Fruit fly (Drosophila melanogaster) whole organism, embryonic: ENCODE results near the gene SamDC.

Source experiments
- Awh ChIP-seq: fragments of 200-800 bp; sonication (Bioruptor generic); IDR thresholded peaks from 2 replicates; pipeline ENCODE4, ENCODE4 v1.3.6; 2022; ENCODE audit warnings: missing biosample characterization, missing genetic modification characterization
- B-H2 ChIP-seq: fragments of 200-800 bp; sonication (Bioruptor generic); optimal IDR thresholded peaks from 2 replicates; lab custom pipeline; 2018; ENCODE audit warnings: missing biosample characterization, mild to moderate bottlenecking, missing genetic modification characterization
- Bdp1 ChIP-seq: fragments of 200-800 bp; sonication (Bioruptor generic); optimal IDR thresholded peaks from 3 replicates; lab custom pipeline; 2016; ENCODE audit warnings: missing biosample characterization, missing genetic modification characterization
- Bgb ChIP-seq: fragments of 200-800 bp; sonication (Bioruptor generic); IDR thresholded peaks from 2 replicates; pipeline ENCODE4 v1.3.6; 2022; ENCODE audit warnings: missing biosample characterization, missing genetic modification characterization; ENCODE audit not compliant: partially characterized antibody
- CG11398 ChIP-seq: fragments of 200-800 bp; sonication (Bioruptor generic); optimal IDR thresholded peaks from 2 replicates; lab custom pipeline; 2016; ENCODE audit warnings: missing biosample characterization, missing genetic modification characterization
- CG16815 ChIP-seq: fragments of 200-800 bp; sonication (Bioruptor generic); optimal IDR thresholded peaks from 3 replicates; lab custom pipeline; 2017; ENCODE audit warnings: missing biosample characterization, mild to moderate bottlenecking, missing genetic modification characterization
- CG16863 ChIP-seq: fragments of 200-800 bp; sonication (Bioruptor generic); optimal IDR thresholded peaks from 3 replicates; lab custom pipeline; 2016; ENCODE audit warnings: missing biosample characterization, missing genetic modification characterization
- CG17802 ChIP-seq: fragments of 200-800 bp; sonication (Bioruptor generic); optimal IDR thresholded peaks from 2 replicates; lab custom pipeline; 2018; ENCODE audit warnings: missing biosample characterization, mild to moderate bottlenecking, missing genetic modification characterization, moderate library complexity
- CG17912 ChIP-seq: fragments of 200-800 bp; sonication (Bioruptor generic); optimal IDR thresholded peaks from 2 replicates; lab custom pipeline; 2018; ENCODE audit warnings: missing biosample characterization, mild to moderate bottlenecking, missing genetic modification characterization
- CG30403 ChIP-seq: fragments of 200-800 bp; sonication (Bioruptor generic); optimal IDR thresholded peaks from 3 replicates; lab custom pipeline; 2016; ENCODE audit warnings: missing biosample characterization, missing genetic modification characterization
- CG30431 ChIP-seq: fragments of 200-800 bp; sonication (Bioruptor generic); optimal IDR thresholded peaks from 2 replicates; lab custom pipeline; 2017; ENCODE audit warnings: missing biosample characterization, missing genetic modification characterization
- CG34422 ChIP-seq: fragments of 200-800 bp; sonication (Bioruptor generic); IDR thresholded peaks from 3 replicates; pipeline ENCODE4 v1.3.6; 2022; ENCODE audit warnings: missing biosample characterization, missing genetic modification characterization
- CG42726 ChIP-seq: fragments of 200-800 bp; sonication (Bioruptor generic); IDR thresholded peaks from 2 replicates; pipeline ENCODE4 v1.3.6; 2022; ENCODE audit warnings: missing biosample characterization, missing genetic modification characterization; ENCODE audit not compliant: partially characterized antibody
- CG4328 ChIP-seq: fragments of 200-800 bp; sonication (Bioruptor generic); optimal IDR thresholded peaks from 3 replicates; lab custom pipeline; 2017; ENCODE audit warnings: missing biosample characterization, missing genetic modification reagents, missing genetic modification characterization
- CG6689 ChIP-seq: fragments of 200-800 bp; sonication (Bioruptor generic); IDR thresholded peaks from 2 replicates; pipeline ENCODE4 v1.3.6; 2022; ENCODE audit warnings: missing biosample characterization, missing genetic modification characterization
- CG9727 ChIP-seq: fragments of 200-800 bp; sonication (Bioruptor generic); optimal IDR thresholded peaks from 3 replicates; lab custom pipeline; 2017; ENCODE audit warnings: missing biosample characterization, mild to moderate bottlenecking, missing genetic modification characterization
- D ChIP-seq, 2 experiments: fragments of 200-800 bp in 1 of 2; fragments of >200 bp in 1 of 2; sonication (Bioruptor generic) in 1 of 2; optimal IDR thresholded peaks; 2 replicates in 1 of 2; 3 replicates in 1 of 2; lab custom pipeline; 2017; ENCODE audit warnings: mild to moderate bottlenecking in 1 of 2, missing biosample characterization in 1 of 2, missing genetic modification characterization in 1 of 2, missing genetic modification reagents in 1 of 2
- Dref ChIP-seq: fragments of 200-800 bp; sonication (Bioruptor generic); IDR thresholded peaks from 2 replicates; pipeline ENCODE4 v1.3.6; 2022; ENCODE audit warnings: missing biosample characterization, missing genetic modification characterization
- Fer1 ChIP-seq: fragments of 200-800 bp; sonication (Bioruptor generic); optimal IDR thresholded peaks from 2 replicates; lab custom pipeline; 2017; ENCODE audit warnings: missing biosample characterization, mild to moderate bottlenecking, missing genetic modification characterization
- GATAe ChIP-seq: fragments of 200-800 bp; sonication (Bioruptor generic); conservative IDR thresholded peaks from 2 replicates; pipeline ENCODE4 v1.3.6; 2022; ENCODE audit warnings: missing biosample characterization, missing genetic modification characterization
- Hmx ChIP-seq: fragments of 200-800 bp; sonication (Bioruptor generic); optimal IDR thresholded peaks from 2 replicates; lab custom pipeline; 2016; ENCODE audit warnings: missing biosample characterization, missing genetic modification characterization
- Lpt ChIP-seq: fragments of >200 bp; optimal IDR thresholded peaks from 2 replicates; lab custom pipeline; 2018; ENCODE audit warnings: missing biosample characterization, missing genetic modification characterization
- NFAT ChIP-seq: fragments of 200-800 bp; sonication (Bioruptor generic); IDR thresholded peaks from 2 replicates; pipeline ENCODE4 v1.3.6; 2022; ENCODE audit warnings: missing biosample characterization, missing genetic modification characterization
- Nf-YB ChIP-seq: fragments of 200-800 bp; sonication (Bioruptor generic); optimal IDR thresholded peaks from 3 replicates; lab custom pipeline; 2019; ENCODE audit warnings: missing biosample characterization, mild to moderate bottlenecking, missing genetic modification characterization, moderate library complexity
- Stat92E ChIP-seq, 3 experiments: fragments of >200 bp in 2 of 3; fragments of 200-800 bp in 1 of 3; sonication (Bioruptor generic) in 1 of 3; optimal IDR thresholded peaks; 2 replicates each; lab custom pipeline; 2017 to 2019; ENCODE audit warnings: missing biosample characterization in 3 of 3, missing genetic modification characterization in 3 of 3, mild to moderate bottlenecking in 1 of 3, moderate library complexity in 1 of 3
- Taf1 ChIP-seq: fragments of 200-800 bp; sonication (Bioruptor generic); IDR thresholded peaks from 2 replicates; pipeline ENCODE4 v1.3.6; 2022; ENCODE audit warnings: missing biosample characterization, missing genetic modification characterization
- abd-A ChIP-seq: fragments of 200-800 bp; sonication (Bioruptor generic); optimal IDR thresholded peaks from 3 replicates; lab custom pipeline; 2019; ENCODE audit warnings: missing biosample characterization, mild to moderate bottlenecking, missing genetic modification characterization, moderate library complexity
- bbx ChIP-seq: fragments of 200-800 bp; sonication (Bioruptor generic); IDR thresholded peaks from 2 replicates; pipeline ENCODE4 v1.3.6; 2022; ENCODE audit warnings: missing biosample characterization, missing genetic modification characterization; ENCODE audit not compliant: partially characterized antibody
- bcd ChIP-seq: fragments of 200-800 bp; sonication (Bioruptor generic); optimal IDR thresholded peaks from 2 replicates; lab custom pipeline; 2017; ENCODE audit warnings: missing biosample characterization, mild to moderate bottlenecking, missing genetic modification characterization
- croc ChIP-seq: fragments of 200-800 bp; sonication (Bioruptor generic); conservative IDR thresholded peaks from 3 replicates; pipeline ENCODE4 v1.3.6; 2022; ENCODE audit warnings: missing biosample characterization, missing genetic modification characterization
- crp ChIP-seq, 2 experiments: fragments of 200-800 bp; sonication (Bioruptor generic); optimal IDR thresholded peaks; 2 replicates in 1 of 2; 3 replicates in 1 of 2; lab custom pipeline; 2017; ENCODE audit warnings: missing biosample characterization in 2 of 2, missing genetic modification characterization in 2 of 2, mild to moderate bottlenecking in 1 of 2, moderate library complexity in 1 of 2
- dmrt11E ChIP-seq: fragments of 200-800 bp; sonication (Bioruptor generic); optimal IDR thresholded peaks from 3 replicates; lab custom pipeline; 2018; ENCODE audit warnings: missing biosample characterization, mild to moderate bottlenecking, missing genetic modification characterization, moderate library complexity
- fd96Cb ChIP-seq: fragments of 200-800 bp; sonication (Bioruptor generic); optimal IDR thresholded peaks from 2 replicates; lab custom pipeline; 2018; ENCODE audit warnings: missing biosample characterization, mild to moderate bottlenecking, missing genetic modification characterization, moderate library complexity
- gcm ChIP-seq: fragments of 200-800 bp; sonication (Bioruptor generic); optimal IDR thresholded peaks from 2 replicates; lab custom pipeline; 2019; ENCODE audit warnings: missing biosample characterization, mild to moderate bottlenecking, missing genetic modification characterization, moderate library complexity
- gsb-n ChIP-seq: fragments of 200-800 bp; sonication (Bioruptor generic); optimal IDR thresholded peaks from 3 replicates; lab custom pipeline; 2018; ENCODE audit warnings: missing biosample characterization, mild to moderate bottlenecking, missing genetic modification characterization
- kni ChIP-seq: fragments of 200-800 bp; sonication (Bioruptor generic); optimal IDR thresholded peaks from 3 replicates; lab custom pipeline; 2017; ENCODE audit warnings: mild to moderate bottlenecking, missing biosample characterization, missing genetic modification reagents, missing genetic modification characterization
- lov ChIP-seq, 2 experiments: fragments of 200-800 bp in 1 of 2; fragments of >200 bp in 1 of 2; sonication (Bioruptor generic) in 1 of 2; IDR thresholded peaks in 1 of 2; optimal IDR thresholded peaks in 1 of 2; 2 replicates in 1 of 2; 3 replicates in 1 of 2; pipeline versions ENCODE4 v1.3.6 to Lab custom; 2017 to 2022; ENCODE audit warnings: missing biosample characterization in 1 of 2, missing genetic modification characterization in 1 of 2
- nau ChIP-seq: fragments of 200-800 bp; sonication (Bioruptor generic); optimal IDR thresholded peaks from 3 replicates; lab custom pipeline; 2017; ENCODE audit warnings: missing biosample characterization, mild to moderate bottlenecking, missing genetic modification characterization, missing genetic modification reagents
- phol ChIP-seq: fragments of 200-800 bp; sonication (Bioruptor generic); optimal IDR thresholded peaks from 3 replicates; lab custom pipeline; 2018; ENCODE audit warnings: missing biosample characterization, mild to moderate bottlenecking, missing genetic modification characterization, moderate library complexity
- ro ChIP-seq: fragments of 200-800 bp; sonication (Bioruptor generic); IDR thresholded peaks from 2 replicates; pipeline ENCODE4 v1.3.6; 2022; ENCODE audit warnings: missing biosample characterization, missing genetic modification characterization
- sens ChIP-seq: fragments of 200-800 bp; sonication (Bioruptor generic); peaks from one replicate; lab custom pipeline; 2016; ENCODE audit warnings: missing biosample characterization, missing genetic modification characterization
- sr ChIP-seq: fragments of 200-800 bp; sonication (Bioruptor generic); IDR thresholded peaks from 3 replicates; pipeline ENCODE4 v1.3.6; 2022; ENCODE audit warnings: missing biosample characterization, missing genetic modification characterization
- tap ChIP-seq: fragments of 200-800 bp; optimal IDR thresholded peaks from 3 replicates; lab custom pipeline; 2019; ENCODE audit warnings: missing biosample characterization, mild to moderate bottlenecking, missing genetic modification characterization, moderate library complexity
- ttk ChIP-seq: fragments of 200-800 bp; sonication (Bioruptor generic); IDR thresholded peaks from 2 replicates; pipeline ENCODE4 v2.1.2; 2022; ENCODE audit warnings: missing biosample characterization, missing genetic modification characterization
- twi ChIP-seq: fragments of 200-800 bp; optimal IDR thresholded peaks from 2 replicates; lab custom pipeline; 2019; ENCODE audit warnings: missing biosample characterization, mild to moderate bottlenecking, missing genetic modification characterization, moderate library complexity
- wor ChIP-seq: fragments of 200-800 bp; sonication (Bioruptor generic); IDR thresholded peaks from 2 replicates; pipeline ENCODE4 v1.3.6; 2022; ENCODE audit warnings: missing biosample characterization, missing genetic modification characterization

The SamDC gene

dm6 chr2L:10381890-10382450 lies 42.7 kb downstream of the SamDC start, which contains the start of gene CG5096 (continued):
- peak; percentile 84 for TF ChIP-seq fd96Cb (tag; lab: Kevin White, UChicago)
- peak; percentile 85 for TF ChIP-seq CG30403 (GFP tag; lab: Kevin White, UChicago)
- TF ChIP-seq CG11398 (GFP tag; lab: Kevin White, UChicago): peak; percentile 62
- no peak for TF ChIP-seq Bgb (GFP tag; lab: Robert Waterston, UW)
- peak; percentile 82; the same call in 1 of the 2 replicates for TF ChIP-seq ttk (GFP tag; lab: Robert Waterston, UW)
- TF ChIP-seq bcd (GFP tag; lab: Kevin White, UChicago): peak; percentile 79
- TF ChIP-seq abd-A (tag; lab: Kevin White, UChicago): no peak
- peak; percentile 72 for TF ChIP-seq gsb-n
- TF ChIP-seq phol (tag; lab: Kevin White, UChicago): peak; percentile 81
- peak in 1 of 2 experiments; percentile 37 for TF ChIP-seq crp (GFP tag; optimal IDR thresholded peaks at IDR 0.05; lab: Kevin White, UChicago)
- TF ChIP-seq B-H2 (GFP tag; lab: Kevin White, UChicago): peak; percentile 84
- peak; percentile 91 for TF ChIP-seq CG34422 (GFP tag; lab: Robert Waterston, UW)
- peak; percentile 76 for TF ChIP-seq wor (GFP tag; lab: Robert Waterston, UW)
- no peak for TF ChIP-seq Lpt (GFP tag; lab: Kevin White, UChicago)
- TF ChIP-seq Bdp1 (GFP tag; lab: Kevin White, UChicago): no peak
- peak; percentile 73 for TF ChIP-seq twi (tag; lab: Kevin White, UChicago)
- no peak for TF ChIP-seq Dref (GFP tag; lab: Robert Waterston, UW)
- no peak for TF ChIP-seq kni (GFP tag; lab: Kevin White, UChicago)
- TF ChIP-seq ro (GFP tag; lab: Robert Waterston, UW): peak; percentile 39; the same call in 1 of the 2 replicates
- TF ChIP-seq nau: peak; percentile 84
- TF ChIP-seq, all 482 proteins: peak for 368

- TF ChIP-seq CG42726 (no peak), CG11398 (GFP tag; lab: Kevin White, UChicago) (no peak), Hmx (GFP tag; lab: Kevin White, UChicago) (peak; percentile 37), CG4328 (GFP tag; lab: Kevin White, UChicago) (no peak), tap (peak; percentile 61), dmrt11E (tag; lab: Kevin White, UChicago) (peak; percentile 71), CG16815 (GFP tag; lab: Kevin White, UChicago) (peak; percentile 51), CG30431 (GFP tag; lab: Kevin White, UChicago) (peak; percentile 26), CG9727 (GFP tag; lab: Kevin White, UChicago) (peak; percentile 77), croc (peak; percentile 57), sr (no peak), CG6689 (GFP tag; lab: Robert Waterston, UW) (peak; percentile 78; the same call in 1 of the 2 replicates), Awh (GFP tag; lab: Robert Waterston, UW) (peak; percentile 54; the same call in 1 of the 2 replicates), bbx (no peak), NFAT (GFP tag; lab: Robert Waterston, UW) (no peak), Nf-YB (GFP tag; lab: Kevin White, UChicago) (peak; percentile 51), Fer1 (peak; percentile 32), CG16863 (GFP tag; lab: Kevin White, UChicago) (peak; percentile 71), sens (GFP tag; lab: Kevin White, UChicago) (peak; percentile 94), lov (optimal IDR thresholded peaks at IDR 0.05; lab: Kevin White, UChicago) (no peak), lov (GFP tag; IDR thresholded peaks at IDR 0.05; lab: Robert Waterston, UW) (no peak), Stat92E (GFP tag; optimal IDR thresholded peaks at IDR 0.05; lab: Kevin White, UChicago) (no peak), gcm (GFP tag; lab: Kevin White, UChicago) (peak; percentile 66), D (optimal IDR thresholded peaks at IDR 0.05; lab: Kevin White, UChicago) (no peak), D (GFP tag; optimal IDR thresholded peaks at IDR 0.05; lab: Kevin White, UChicago) (peak; percentile 64), GATAe (GFP tag; lab: Robert Waterston, UW) (no peak), Taf1 (GFP tag; lab: Robert Waterston, UW) (0 out of 2 replicates have a peak, but pooled peaks have one; percentile 37), CG17802 (tag; lab: Kevin White, UChicago) (peak; percentile 85), CG17912 (no peak)
Measured at dm6 chr2L:10386208-10386805, 47.0 kb downstream of the SamDC start, which contains the start of the genes Cdk1 and mRpS7. Cdk1 (minus strand) TSS chr2L:10386262. mRpS7 (plus strand) TSS chr2L:10386662.
